Worm (Caenorhabditis elegans) whole organism, early embryonic: ENCODE results near the gene Y46G5A.15.
A peak's percentile ranks its signal among the peaks of the same experiment; 100 is the strongest.
"Not testable (repeated sequence)": the region's sequence is repeated elsewhere in the genome, so short reads cannot be mapped to it uniquely, and the experiment has no call there.

ENCODE experiments used
- B0310.2 ChIP-seq: sonication (generic microtip); optimal IDR thresholded peaks from 2 replicates; lab custom pipeline; 2016; ENCODE audit warnings: mild to moderate bottlenecking, missing genetic modification characterization, missing compliant biosample characterization
- F13C5.2 ChIP-seq: sonication (generic microtip); optimal IDR thresholded peaks from 2 replicates; lab custom pipeline; 2017; ENCODE audit warnings: mild to moderate bottlenecking, missing genetic modification characterization, inconsistent platforms, missing compliant biosample characterization
- aly-1 ChIP-seq: sonication (generic microtip); optimal IDR thresholded peaks from 2 replicates; lab custom pipeline; 2016; ENCODE audit warnings: missing genetic modification characterization, missing compliant biosample characterization
- ama-1 ChIP-seq: fragments of 150-350 bp; optimal IDR thresholded peaks from 2 replicates; lab custom pipeline; 2014
- ceh-13 ChIP-seq: fragments of 200-800 bp; sonication (Bioruptor generic); optimal IDR thresholded peaks from 2 replicates; lab custom pipeline; 2018; ENCODE audit warnings: mild to moderate bottlenecking, missing genetic modification characterization, missing compliant biosample characterization
- ceh-36 ChIP-seq: sonication (generic microtip); optimal IDR thresholded peaks from 2 replicates; lab custom pipeline; 2016; ENCODE audit warnings: missing genetic modification characterization, inconsistent platforms, missing compliant biosample characterization
- ets-7 ChIP-seq: sonication (generic microtip); optimal IDR thresholded peaks from 2 replicates; lab custom pipeline; 2016; ENCODE audit warnings: missing genotype, missing genetic modification characterization, missing compliant biosample characterization
- flt-1 ChIP-seq: fragments of 200-800 bp; sonication (Bioruptor generic); IDR thresholded peaks from 2 replicates; pipeline ENCODE4 v1.3.6; 2022; ENCODE audit warnings: missing genetic modification characterization, missing compliant biosample characterization
- hmbx-1 ChIP-seq: sonication (generic microtip); optimal IDR thresholded peaks from 2 replicates; lab custom pipeline; 2016; ENCODE audit warnings: mild to moderate bottlenecking, missing genetic modification characterization, missing compliant biosample characterization
- hmg-4 ChIP-seq: fragments of 200-800 bp; sonication (Bioruptor generic); optimal IDR thresholded peaks from 2 replicates; lab custom pipeline; 2018; ENCODE audit warnings: mild to moderate bottlenecking, missing genetic modification characterization, missing compliant biosample characterization
- hnd-1 ChIP-seq: sonication (generic microtip); optimal IDR thresholded peaks from 2 replicates; lab custom pipeline; 2016; ENCODE audit warnings: missing genetic modification characterization, missing compliant biosample characterization
- pes-1 ChIP-seq: fragments of 200-800 bp; sonication (Bioruptor generic); IDR thresholded peaks from 2 replicates; pipeline ENCODE4 v1.3.6; 2022; ENCODE audit warnings: missing genetic modification reagents, missing genetic modification characterization, missing compliant biosample characterization
- scrt-1 ChIP-seq: fragments of 200-800 bp; sonication (Bioruptor generic); IDR thresholded peaks from 2 replicates; pipeline ENCODE4 v1.3.6; 2022; ENCODE audit warnings: missing genetic modification characterization, missing compliant biosample characterization
- sea-1 ChIP-seq: fragments of 200-800 bp; sonication (Bioruptor generic); conservative IDR thresholded peaks from 2 replicates; pipeline ENCODE4 v1.3.6; 2022; ENCODE audit warnings: missing genetic modification characterization, missing compliant biosample characterization
- tbx-11 ChIP-seq: fragments of 200-800 bp; sonication (Bioruptor generic); IDR thresholded peaks from 2 replicates; pipeline ENCODE4 v1.3.6; 2022; ENCODE audit warnings: missing genetic modification characterization, missing compliant biosample characterization
- tbx-37 ChIP-seq: fragments of 200-800 bp; sonication (Bioruptor generic); conservative IDR thresholded peaks from 2 replicates; pipeline ENCODE4 v1.3.6; 2022; ENCODE audit warnings: missing genetic modification reagents, missing genetic modification characterization, missing compliant biosample characterization
- tra-4 ChIP-seq: sonication (generic microtip); optimal IDR thresholded peaks from 2 replicates; lab custom pipeline; 2017; ENCODE audit warnings: missing genetic modification characterization, missing compliant biosample characterization

Gene Y46G5A.15

ce11 chrII:12766443-12767188 is 18.6 kb downstream of the Y46G5A.15 start:
- TF ChIP-seq hmg-4 = no peak
- peak; percentile 51; the same call in 1 of the 2 replicates for TF ChIP-seq pes-1 (GFP tag; lab: Robert Waterston, UW)
- no peak for TF ChIP-seq tbx-37
- TF ChIP-seq hmbx-1 (tag; lab: Kevin White, UChicago) = no peak

- TF ChIP-seq ama-1 (no peak), hnd-1 (no peak), ets-7 (tag; lab: Kevin White, UChicago) (no peak), hmbx-1 (tag; lab: Kevin White, UChicago) (no peak)
These were observed 20.7 kb downstream of the Y46G5A.15 start for ce11 chrII:12764476-12764875.

ce11 chrII:12760497-12760896 is 24.7 kb downstream of the Y46G5A.15 start, which contains the start of gene cnp-2:
cnp-2 (plus strand) TSS chrII:12760797.
- TF ChIP-seq sea-1 (GFP tag; lab: Robert Waterston, UW) (no peak), aly-1 (no peak), ceh-13 (no peak), ama-1 (no peak), hmbx-1 (tag; lab: Kevin White, UChicago) (no peak), tra-4 (tag; lab: Kevin White, UChicago) (no peak), scrt-1 (no peak), pes-1 (GFP tag; lab: Robert Waterston, UW) (no peak), tbx-37 (no peak)

- TF ChIP-seq ets-7 (tag; lab: Kevin White, UChicago) (peak; percentile 94), pes-1 (GFP tag; lab: Robert Waterston, UW) (no peak)
These were observed 29.0 kb downstream of the Y46G5A.15 start, which contains the start of the genes Y46G5A.7 and Y46G5A.8 for ce11 chrII:12756180-12756579. Y46G5A.7 (minus strand) TSS chrII:12756332. Y46G5A.8 (plus strand) TSS chrII:12756338.

ce11 chrII:12753725-12754124 is 31.5 kb downstream of the Y46G5A.15 start, which contains the start of gene Y46G5A.39:
Y46G5A.39 (minus strand) TSS chrII:12753825.
- not testable (repeated sequence) for TF ChIP-seq ceh-13, hnd-1, tbx-11

ce11 chrII:12749720-12750119 is 35.5 kb downstream of the Y46G5A.15 start:
- TF ChIP-seq scrt-1 (peak; percentile 72), flt-1 (peak; percentile 10; the same call in 1 of the 2 replicates)

ce11 chrII:12739306-12739705 is 45.9 kb downstream of the Y46G5A.15 start:
- no peak for TF ChIP-seq aly-1
- TF ChIP-seq ceh-13 = no peak
- no peak for TF ChIP-seq tbx-11
- no peak for TF ChIP-seq tra-4 (tag; lab: Kevin White, UChicago)
- no peak for TF ChIP-seq ama-1
- TF ChIP-seq ceh-36 = no peak
- TF ChIP-seq F13C5.2 (tag; lab: Kevin White, UChicago) = no peak
- no peak for TF ChIP-seq ets-7 (tag; lab: Kevin White, UChicago)
- TF ChIP-seq hnd-1 = no peak

- TF ChIP-seq tbx-11 (no peak), flt-1 (no peak), ceh-36 (no peak), pes-1 (GFP tag; lab: Robert Waterston, UW) (no peak), scrt-1 (no peak), ets-7 (tag; lab: Kevin White, UChicago) (no peak), aly-1 (no peak), hnd-1 (no peak), ceh-13 (no peak), ama-1 (no peak), hmbx-1 (tag; lab: Kevin White, UChicago) (no peak), B0310.2 (tag; lab: Kevin White, UChicago) (no peak), tra-4 (tag; lab: Kevin White, UChicago) (no peak), tbx-37 (no peak), hmg-4 (no peak), F13C5.2 (tag; lab: Kevin White, UChicago) (no peak)
These were observed 46.7 kb downstream of the Y46G5A.15 start, which contains the start of gene pisy-1 for ce11 chrII:12738284-12739201. pisy-1 (minus strand) TSS chrII:12738334.

- TF ChIP-seq tbx-37 = no peak
- no peak for TF ChIP-seq ceh-13
- TF ChIP-seq ceh-36 = no peak
- TF ChIP-seq ets-7 (tag; lab: Kevin White, UChicago) = no peak
- TF ChIP-seq ama-1 = no peak
- TF ChIP-seq B0310.2 (tag; lab: Kevin White, UChicago) = no peak
- no peak for TF ChIP-seq sea-1 (GFP tag; lab: Robert Waterston, UW)
- no peak for TF ChIP-seq F13C5.2 (tag; lab: Kevin White, UChicago)
- TF ChIP-seq hmg-4 = no peak
These were observed 48.6 kb downstream of the Y46G5A.15 start, which contains the start of gene snrp-200 for ce11 chrII:12736579-12736978. snrp-200 (minus strand) TSS chrII:12736910.
